Worm (Caenorhabditis elegans) whole organism, early embryonic: ENCODE data around the gene ZK250.2.

Source experiments
- hnd-1 ChIP-seq: sonication (generic microtip); optimal IDR thresholded peaks from 2 replicates; lab custom pipeline; 2016; ENCODE audit warnings: missing genetic modification characterization, missing compliant biosample characterization
- tra-4 ChIP-seq: sonication (generic microtip); optimal IDR thresholded peaks from 2 replicates; lab custom pipeline; 2017; ENCODE audit warnings: missing genetic modification characterization, missing compliant biosample characterization

DNA sequence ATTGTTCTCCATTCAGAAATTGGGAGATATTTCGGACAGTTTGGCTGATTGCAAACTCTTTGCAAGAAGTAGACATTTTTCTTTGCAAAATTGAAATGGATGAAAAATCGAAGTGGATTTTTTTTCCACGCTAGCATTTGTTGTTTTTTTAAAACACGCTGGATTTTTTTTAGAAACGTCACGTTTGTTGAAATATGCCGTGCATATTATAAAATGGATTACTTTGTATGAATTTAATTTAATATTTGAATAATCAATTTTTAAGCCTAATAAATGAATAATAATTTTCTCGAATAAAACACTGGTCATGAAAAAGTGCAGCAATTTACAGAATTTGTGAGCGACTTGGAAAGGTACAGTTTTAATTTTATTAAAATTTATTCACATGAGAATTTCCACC lies 3.4 kb upstream of the ZK250.2 start, which contains the start of gene ZK250.14:
- TF ChIP-seq hnd-1 (tag; lab: Kevin White, UChicago) (no peak), tra-4 (no peak)
